Fruit fly (Drosophila melanogaster) whole organism, adult: ENCODE results near the gene HLH3B.

Source experiments
- CG11617 ChIP-seq: fragments of 200-800 bp; sonication (Bioruptor generic); optimal IDR thresholded peaks from 2 replicates; lab custom pipeline; 2017; ENCODE audit warnings: mild to moderate bottlenecking, missing biosample characterization, missing genetic modification reagents, missing genetic modification characterization
- CG33017 ChIP-seq: fragments of 200-800 bp; sonication (Bioruptor generic); optimal IDR thresholded peaks from 2 replicates; lab custom pipeline; 2018; ENCODE audit warnings: missing biosample characterization, mild to moderate bottlenecking, missing genetic modification characterization, moderate library complexity
- CG5204 ChIP-seq: fragments of 200-800 bp; sonication (Bioruptor generic); optimal IDR thresholded peaks from 2 replicates; lab custom pipeline; 2016; ENCODE audit warnings: missing biosample characterization, missing genetic modification characterization
- Crg-1 ChIP-seq: fragments of 200-800 bp; sonication (Bioruptor generic); optimal IDR thresholded peaks from 2 replicates; lab custom pipeline; 2016; ENCODE audit warnings: missing biosample characterization, missing genetic modification characterization
- cic ChIP-seq: fragments of 200-800 bp; sonication (Bioruptor generic); optimal IDR thresholded peaks from 2 replicates; lab custom pipeline; 2017; ENCODE audit warnings: missing biosample characterization, mild to moderate bottlenecking, missing genetic modification characterization, moderate library complexity
- cnc ChIP-seq, 2 experiments: fragments of >200 bp; optimal IDR thresholded peaks; 2 replicates each; lab custom pipeline; 2017
- kay ChIP-seq: fragments of 200-800 bp; sonication (Bioruptor generic); peaks from one replicate; lab custom pipeline; 2016; ENCODE audit warnings: missing biosample characterization, missing genetic modification characterization, borderline replicate concordance
- ovo ChIP-seq: fragments of 200-800 bp; sonication (Bioruptor generic); optimal IDR thresholded peaks from 2 replicates; lab custom pipeline; 2016; ENCODE audit warnings: missing biosample characterization, missing genetic modification characterization
- tj ChIP-seq: fragments of 200-800 bp; sonication (Bioruptor generic); optimal IDR thresholded peaks from 3 replicates; lab custom pipeline; 2017; ENCODE audit warnings: missing biosample characterization, mild to moderate bottlenecking, missing genetic modification characterization, moderate library complexity

DNA sequence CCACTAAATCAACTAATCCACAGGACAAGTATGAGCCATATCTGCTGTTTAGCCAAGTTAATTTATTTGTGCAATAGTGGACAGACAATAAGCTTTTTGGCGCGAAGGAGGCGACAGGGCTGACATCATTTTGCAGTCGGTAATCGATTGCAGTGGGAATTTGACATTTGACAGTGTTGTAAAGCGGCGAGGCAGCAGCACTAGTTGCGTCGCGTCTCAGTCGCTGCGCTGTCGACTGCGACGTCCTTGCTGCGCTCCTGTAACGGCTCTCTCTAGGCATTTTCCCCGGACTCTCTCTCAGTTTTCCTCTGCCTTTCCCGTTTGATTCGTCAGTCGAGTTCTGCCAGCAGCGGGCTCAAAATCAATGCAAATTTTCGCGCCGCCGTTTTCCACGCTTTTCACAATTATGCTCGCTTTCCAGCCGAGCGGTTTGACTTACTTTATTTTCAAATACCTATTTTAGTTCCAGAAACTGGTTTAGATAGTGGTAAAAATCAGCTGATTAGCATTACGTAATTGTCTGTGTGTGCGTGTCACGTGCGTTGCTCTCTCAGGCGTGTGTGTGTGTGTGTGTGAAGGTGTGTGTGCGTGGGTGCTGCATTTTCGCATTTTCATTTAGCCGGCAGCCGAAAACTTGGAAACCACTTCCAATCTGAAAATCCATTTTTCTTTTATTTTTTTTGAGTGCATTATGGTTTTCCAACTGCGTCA, 44.5 kb downstream of the HLH3B start:
- TF ChIP-seq CG11617 (GFP tag; lab: Kevin White, UChicago) (no peak), ovo (GFP tag; lab: Kevin White, UChicago) (no peak), CG33017 (tag; lab: Kevin White, UChicago) (no peak), Crg-1 (GFP tag; lab: Kevin White, UChicago) (no peak), tj (GFP tag; lab: Kevin White, UChicago) (no peak), cic (GFP tag; lab: Kevin White, UChicago) (no peak), cnc (optimal IDR thresholded peaks at IDR 0.05; lab: Kevin White, UChicago) (no peak), kay (GFP tag; lab: Kevin White, UChicago) (no peak), CG5204 (GFP tag; lab: Kevin White, UChicago) (no peak)
